ENCODE assay signal across 3 fruit fly cellular contexts in the genomic region with DNA sequence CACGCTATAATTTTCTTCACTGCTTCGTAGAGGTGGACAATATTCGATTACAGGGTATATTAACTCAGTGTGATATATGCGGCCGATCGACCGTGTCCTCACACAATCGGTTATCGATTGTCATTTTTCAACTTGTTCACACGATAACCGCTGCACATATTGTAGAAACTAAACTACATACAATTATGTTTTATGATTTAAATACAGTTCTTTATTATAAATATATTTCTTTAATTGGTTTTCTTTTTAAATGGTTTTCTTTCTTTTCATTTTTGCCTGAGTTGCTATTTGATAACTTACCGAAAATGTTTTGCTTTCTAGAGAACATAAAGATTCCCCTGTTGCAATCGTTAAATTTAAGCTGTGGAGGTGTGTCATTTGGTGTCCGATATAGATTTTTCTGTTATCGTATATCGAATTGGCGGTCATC.
TF ChIP-seq lines count a peak whose summit lies in the region.

A gene (minus strand): TSS at position 55 of the 430 bp plus-strand sequence.
A gene (plus strand): TSS at position 423 of the 430 bp plus-strand sequence.

TF ChIP-seq in whole organism, adult, 20 proteins besides CTCF, POLR2A, EP300 and RAD21 (continued from another document):
- TF ChIP-seq Crg-1 (GFP tag; optimal IDR thresholded peaks at IDR 0.05; lab: Kevin White, UChicago) (no peak), kay (GFP tag; lab: Kevin White, UChicago; ENCODE audit: borderline replicate concordance) (no peak), CG1620 (GFP tag; optimal IDR thresholded peaks at IDR 0.05; lab: Kevin White, UChicago) (peak; percentile 3)
TF ChIP-seq in whole organism, adult: peak in this region for 8.

TF ChIP-seq in whole organism, embryonic, 481 proteins besides CTCF, POLR2A, EP300 and RAD21 (continued from another document and continues in another):
- no peak for TF ChIP-seq D19B (GFP tag; optimal IDR thresholded peaks at IDR 0.05; lab: Kevin White, UChicago)
- no peak for TF ChIP-seq gfzf (GFP tag; optimal IDR thresholded peaks at IDR 0.05; lab: Kevin White, UChicago)
- no peak for TF ChIP-seq CG8281 (tag; optimal IDR thresholded peaks at IDR 0.05; lab: Kevin White, UChicago)
- TF ChIP-seq Nf-YB (GFP tag; optimal IDR thresholded peaks at IDR 0.05; lab: Kevin White, UChicago): no peak
- no peak for TF ChIP-seq Gsc (GFP tag; IDR thresholded peaks at IDR 0.05; lab: Robert Waterston, UW)
- peak; percentile 34 for TF ChIP-seq CG12104 (GFP tag; optimal IDR thresholded peaks at IDR 0.05; lab: Kevin White, UChicago)
- TF ChIP-seq CG34422 (GFP tag; IDR thresholded peaks at IDR 0.05; lab: Robert Waterston, UW): no peak
- TF ChIP-seq CG42726 (GFP tag; IDR thresholded peaks at IDR 0.05; lab: Robert Waterston, UW; ENCODE audit: partially characterized antibody): no peak
- TF ChIP-seq CG11398 (GFP tag; optimal IDR thresholded peaks at IDR 0.05; lab: Kevin White, UChicago): no peak
- peak; percentile 15 for TF ChIP-seq Ssrp (tag; optimal IDR thresholded peaks at IDR 0.05; lab: Kevin White, UChicago)
- no peak for TF ChIP-seq CG3407 (GFP tag; optimal IDR thresholded peaks at IDR 0.05; lab: Kevin White, UChicago)
- peak; percentile 80 for TF ChIP-seq CG12659 (GFP tag; optimal IDR thresholded peaks at IDR 0.05; lab: Kevin White, UChicago)
- TF ChIP-seq Bgb (GFP tag; IDR thresholded peaks at IDR 0.05; lab: Robert Waterston, UW; ENCODE audit: partially characterized antibody): peak; percentile 71
- no peak for TF ChIP-seq CG10565 (GFP tag; optimal IDR thresholded peaks at IDR 0.05; lab: Kevin White, UChicago)
- TF ChIP-seq pum (GFP tag; optimal IDR thresholded peaks at IDR 0.05; lab: Kevin White, UChicago): no peak
- TF ChIP-seq CG13424 (tag; optimal IDR thresholded peaks at IDR 0.05; lab: Kevin White, UChicago): peak; percentile 58
- TF ChIP-seq row (GFP tag; IDR thresholded peaks at IDR 0.05; lab: Robert Waterston, UW): peak; percentile 89
- peak; percentile 36 for TF ChIP-seq CG15479 (GFP tag; optimal IDR thresholded peaks at IDR 0.05; lab: Kevin White, UChicago)
- TF ChIP-seq cas (GFP tag; IDR thresholded peaks at IDR 0.05; lab: Robert Waterston, UW): no peak
- no peak for TF ChIP-seq CG10366 (GFP tag; IDR thresholded peaks at IDR 0.05; lab: Robert Waterston, UW)
- no peak for TF ChIP-seq Rfx (GFP tag; IDR thresholded peaks at IDR 0.05; lab: Robert Waterston, UW)
- TF ChIP-seq HLHmδ (GFP tag; optimal IDR thresholded peaks at IDR 0.05; lab: Kevin White, UChicago): no peak
- no peak for TF ChIP-seq Bdp1 (GFP tag; optimal IDR thresholded peaks at IDR 0.05; lab: Kevin White, UChicago)
- TF ChIP-seq HLH4C (GFP tag; IDR thresholded peaks at IDR 0.05; lab: Robert Waterston, UW; ENCODE audit: partially characterized antibody): peak; percentile 95
- no peak for TF ChIP-seq chn (GFP tag; optimal IDR thresholded peaks at IDR 0.05; lab: Kevin White, UChicago)
- no peak for TF ChIP-seq Hand (GFP tag; optimal IDR thresholded peaks at IDR 0.05; lab: Kevin White, UChicago)
- TF ChIP-seq CG11093 (GFP tag; IDR thresholded peaks at IDR 0.05; lab: Robert Waterston, UW): no peak
- peak; percentile 63 for TF ChIP-seq BEAF-32 (GFP tag; optimal IDR thresholded peaks at IDR 0.05; lab: Kevin White, UChicago)
- TF ChIP-seq HmgZ (tag; optimal IDR thresholded peaks at IDR 0.05; lab: Kevin White, UChicago): peak; percentile 23
- peak; percentile 81 for TF ChIP-seq CG16813 (GFP tag; IDR thresholded peaks at IDR 0.05; lab: Robert Waterston, UW; ENCODE audit: partially characterized antibody)
- peak; percentile 75 for TF ChIP-seq sna (GFP tag; IDR thresholded peaks at IDR 0.05; lab: Robert Waterston, UW; ENCODE audit: partially characterized antibody)
- no peak for TF ChIP-seq CG7271 (tag; optimal IDR thresholded peaks at IDR 0.05; lab: Kevin White, UChicago)
- TF ChIP-seq CG10543 (GFP tag; optimal IDR thresholded peaks at IDR 0.05; lab: Kevin White, UChicago): no peak
- TF ChIP-seq CG17359 (tag; optimal IDR thresholded peaks at IDR 0.05; lab: Kevin White, UChicago): no peak
- no peak for TF ChIP-seq Ravus (GFP tag; IDR thresholded peaks at IDR 0.05; lab: Robert Waterston, UW)
- TF ChIP-seq repo (GFP tag; optimal IDR thresholded peaks at IDR 0.05; lab: Kevin White, UChicago): no peak
- no peak for TF ChIP-seq Elba2 (GFP tag; optimal IDR thresholded peaks at IDR 0.05; lab: Kevin White, UChicago)
- TF ChIP-seq ttk (GFP tag; IDR thresholded peaks at IDR 0.05; lab: Robert Waterston, UW): no peak
- TF ChIP-seq CG1233 (GFP tag; optimal IDR thresholded peaks at IDR 0.05; lab: Kevin White, UChicago): no peak
- peak in 1 of 3 experiments; percentile 64 for TF ChIP-seq Stat92E (GFP tag; optimal IDR thresholded peaks at IDR 0.05; lab: Kevin White, UChicago)
- TF ChIP-seq tll (GFP tag; optimal IDR thresholded peaks at IDR 0.05; lab: Kevin White, UChicago): no peak
- no peak for TF ChIP-seq ken (GFP tag; IDR thresholded peaks at IDR 0.05; lab: Robert Waterston, UW)
- TF ChIP-seq oc (tag; optimal IDR thresholded peaks at IDR 0.05; lab: Kevin White, UChicago): no peak
- TF ChIP-seq Dref (GFP tag; IDR thresholded peaks at IDR 0.05; lab: Robert Waterston, UW): peak; percentile 88
- TF ChIP-seq Doc2 (GFP tag; IDR thresholded peaks at IDR 0.05; lab: Robert Waterston, UW): no peak
- no peak for TF ChIP-seq Mad (GFP tag; optimal IDR thresholded peaks at IDR 0.05; lab: Kevin White, UChicago)
- no peak for TF ChIP-seq CG11085 (GFP tag; IDR thresholded peaks at IDR 0.05; lab: Robert Waterston, UW)
- TF ChIP-seq CG10267 (tag; optimal IDR thresholded peaks at IDR 0.05; lab: Kevin White, UChicago): peak; percentile 71
- TF ChIP-seq onecut (GFP tag; IDR thresholded peaks at IDR 0.05; lab: Robert Waterston, UW): no peak
- TF ChIP-seq tio (GFP tag; optimal IDR thresholded peaks at IDR 0.05; lab: Kevin White, UChicago): no peak
- TF ChIP-seq az2 (GFP tag; optimal IDR thresholded peaks at IDR 0.05; lab: Kevin White, UChicago): peak; percentile 7
- TF ChIP-seq Lhr (GFP tag; optimal IDR thresholded peaks at IDR 0.05; lab: Kevin White, UChicago): peak; percentile 29
- TF ChIP-seq pzg (GFP tag; optimal IDR thresholded peaks at IDR 0.05; lab: Kevin White, UChicago): peak; percentile 43
- no peak for TF ChIP-seq CG7786 (GFP tag; optimal IDR thresholded peaks at IDR 0.05; lab: Kevin White, UChicago)
- TF ChIP-seq CG2889 (GFP tag; IDR thresholded peaks at IDR 0.05; lab: Robert Waterston, UW): no peak
- no peak for TF ChIP-seq rib (GFP tag; IDR thresholded peaks at IDR 0.05; lab: Robert Waterston, UW)
- TF ChIP-seq Dek (tag; optimal IDR thresholded peaks at IDR 0.05; lab: Kevin White, UChicago): no peak
- TF ChIP-seq sqz (GFP tag; optimal IDR thresholded peaks at IDR 0.05; lab: Kevin White, UChicago): no peak
- no peak for TF ChIP-seq dimm (GFP tag; IDR thresholded peaks at IDR 0.05; lab: Robert Waterston, UW)
- TF ChIP-seq MBD-R2 (GFP tag; IDR thresholded peaks at IDR 0.05; lab: Robert Waterston, UW): peak; percentile 46; the same call in 1 of the 2 replicates
- TF ChIP-seq Side (GFP tag; optimal IDR thresholded peaks at IDR 0.05; lab: Kevin White, UChicago): no peak
- TF ChIP-seq odd (GFP tag; optimal IDR thresholded peaks at IDR 0.05; lab: Kevin White, UChicago): no peak
- no peak for TF ChIP-seq HmgD (GFP tag; optimal IDR thresholded peaks at IDR 0.05; lab: Kevin White, UChicago)

TF ChIP-seq in whole organism, prepupa, 60 proteins besides CTCF, POLR2A, EP300 and RAD21 (continued from another document):
- TF ChIP-seq Eip75B (GFP tag; optimal IDR thresholded peaks at IDR 0.05; lab: Kevin White, UChicago) (no peak), Hr38 (GFP tag; optimal IDR thresholded peaks at IDR 0.05; lab: Kevin White, UChicago) (no peak), Sox15 (GFP tag; optimal IDR thresholded peaks at IDR 0.05; lab: Kevin White, UChicago) (peak; percentile 18), Hr4 (GFP tag; optimal IDR thresholded peaks at IDR 0.05; lab: Kevin White, UChicago) (no peak), pdm3 (GFP tag; optimal IDR thresholded peaks at IDR 0.05; lab: Kevin White, UChicago) (no peak), eg (GFP tag; IDR thresholded peaks at IDR 0.05; lab: Robert Waterston, UW) (no peak), CG6792 (GFP tag; optimal IDR thresholded peaks at IDR 0.05; lab: Kevin White, UChicago) (no peak), ss (GFP tag; optimal IDR thresholded peaks at IDR 0.05; lab: Kevin White, UChicago) (no peak)
